Worm (Caenorhabditis elegans) whole organism, young adult: ENCODE data around the gene H34I24.1.
A peak's percentile ranks its signal among the peaks of the same experiment; 100 is the strongest.

Source experiments
- B0019.2 ChIP-seq: fragments of 200-800 bp; sonication (Bioruptor generic); conservative IDR thresholded peaks from 2 replicates; pipeline ENCODE4 v1.3.6; 2022; ENCODE audit warnings: missing genetic modification reagents, missing genetic modification characterization, missing compliant biosample characterization
- B0035.1 ChIP-seq: sonication (generic microtip); optimal IDR thresholded peaks from 2 replicates; lab custom pipeline; 2016; ENCODE audit warnings: missing genetic modification characterization, mild to moderate bottlenecking, missing compliant biosample characterization, missing genotype, missing genetic modification reagents
- B0261.1 ChIP-seq: sonication (generic microtip); optimal IDR thresholded peaks from 2 replicates; lab custom pipeline; 2016; ENCODE audit warnings: mild to moderate bottlenecking, missing genetic modification characterization, moderate library complexity, missing compliant biosample characterization
- C06A6.2 ChIP-seq: fragments of 200-800 bp; sonication (Bioruptor generic); conservative IDR thresholded peaks from 2 replicates; pipeline ENCODE4 v1.3.6; 2022; ENCODE audit warnings: missing genetic modification characterization, missing compliant biosample characterization
- C17E4.6 ChIP-seq: fragments of 200-800 bp; sonication (Bioruptor generic); IDR thresholded peaks from 2 replicates; pipeline ENCODE4 v1.3.6; 2022; ENCODE audit warnings: missing genetic modification reagents, missing genetic modification characterization, missing compliant biosample characterization
- F33H1.4 ChIP-seq: fragments of 200-800 bp; sonication (Bioruptor generic); IDR thresholded peaks from 2 replicates; pipeline ENCODE4 v1.3.6; 2022; ENCODE audit warnings: missing genetic modification reagents, missing genetic modification characterization, missing compliant biosample characterization
- F49E8.2 ChIP-seq: sonication (generic microtip); optimal IDR thresholded peaks from 3 replicates; lab custom pipeline; 2017; ENCODE audit warnings: missing genetic modification characterization, mild to moderate bottlenecking, missing compliant biosample characterization, antibody characterized with exemption, moderate library complexity; ENCODE audit not compliant: insufficient read depth
- F52B5.7 ChIP-seq: sonication (generic microtip); optimal IDR thresholded peaks from 2 replicates; lab custom pipeline; 2016; ENCODE audit warnings: mild to moderate bottlenecking, missing genetic modification characterization, missing compliant biosample characterization
- K11D2.4 ChIP-seq: fragments of 200-800 bp; sonication (Bioruptor generic); IDR thresholded peaks from 2 replicates; pipeline ENCODE4 v1.3.6; 2022; ENCODE audit warnings: missing genetic modification reagents, missing genetic modification characterization, missing compliant biosample characterization
- Y53G8AR.9 ChIP-seq: fragments of 200-800 bp; sonication (Bioruptor generic); conservative IDR thresholded peaks from 2 replicates; pipeline ENCODE4 v1.3.6; 2022; ENCODE audit warnings: missing genetic modification reagents, missing genetic modification characterization, missing compliant biosample characterization
- Y56A3A.18 ChIP-seq: fragments of 200-800 bp; sonication (Bioruptor generic); IDR thresholded peaks from 2 replicates; pipeline ENCODE4 v1.3.6; 2022; ENCODE audit warnings: missing genetic modification reagents, missing genetic modification characterization, missing compliant biosample characterization
- aptf-2 ChIP-seq: fragments of 200-800 bp; sonication (Bioruptor generic); conservative IDR thresholded peaks from 2 replicates; pipeline ENCODE4 v1.3.6; 2022; ENCODE audit warnings: missing genetic modification reagents, missing genetic modification characterization, missing compliant biosample characterization
- athp-1 ChIP-seq: sonication (generic microtip); optimal IDR thresholded peaks from 2 replicates; lab custom pipeline; 2017; ENCODE audit warnings: mild to moderate bottlenecking, missing genetic modification characterization, missing compliant biosample characterization
- bed-1 ChIP-seq: fragments of 200-800 bp; sonication (Bioruptor generic); IDR thresholded peaks from 2 replicates; pipeline ENCODE4 v1.3.6; 2022; ENCODE audit warnings: missing genetic modification reagents, missing genetic modification characterization, missing compliant biosample characterization
- bed-2 ChIP-seq: fragments of 200-800 bp; sonication (Bioruptor generic); IDR thresholded peaks from 2 replicates; pipeline ENCODE4 v1.3.6; 2022; ENCODE audit warnings: missing genetic modification reagents, missing genetic modification characterization, missing compliant biosample characterization
- ceh-27 ChIP-seq: fragments of 200-800 bp; sonication (Bioruptor generic); optimal IDR thresholded peaks from 2 replicates; lab custom pipeline; 2018; ENCODE audit warnings: mild to moderate bottlenecking, missing genetic modification characterization, moderate library complexity, missing compliant biosample characterization
- ceh-40 ChIP-seq: fragments of 200-800 bp; sonication (Bioruptor generic); IDR thresholded peaks from 2 replicates; pipeline ENCODE4 v1.3.6; 2022; ENCODE audit warnings: missing genetic modification characterization, missing compliant biosample characterization
- ceh-79 ChIP-seq: sonication (generic microtip); optimal IDR thresholded peaks from 2 replicates; lab custom pipeline; 2017; ENCODE audit warnings: mild to moderate bottlenecking, missing genetic modification characterization, missing compliant biosample characterization
- ceh-91 ChIP-seq: fragments of 200-800 bp; sonication (Bioruptor generic); IDR thresholded peaks from 2 replicates; pipeline ENCODE4 v1.3.6; 2022; ENCODE audit warnings: missing genetic modification reagents, missing genetic modification characterization, missing compliant biosample characterization
- chd-7 ChIP-seq: sonication (generic microtip); optimal IDR thresholded peaks from 2 replicates; lab custom pipeline; 2016; ENCODE audit warnings: mild to moderate bottlenecking, missing genetic modification characterization, moderate library complexity, missing compliant biosample characterization
- dox-1 ChIP-seq: fragments of 200-800 bp; sonication (Bioruptor generic); IDR thresholded peaks from 2 replicates; pipeline ENCODE4 v1.3.6; 2022; ENCODE audit warnings: missing genetic modification reagents, missing genetic modification characterization, missing compliant biosample characterization
- dpff-1 ChIP-seq: sonication (generic microtip); optimal IDR thresholded peaks from 2 replicates; lab custom pipeline; 2017; ENCODE audit warnings: mild to moderate bottlenecking, missing genetic modification characterization, missing compliant biosample characterization
- egrh-3 ChIP-seq: fragments of 200-800 bp; sonication (Bioruptor generic); IDR thresholded peaks from 2 replicates; pipeline ENCODE4 v1.3.6; 2022; ENCODE audit warnings: missing genetic modification reagents, missing genetic modification characterization, missing compliant biosample characterization
- ekl-4 ChIP-seq: fragments of 200-800 bp; sonication (Bioruptor generic); IDR thresholded peaks from 2 replicates; pipeline ENCODE4 v1.3.6; 2022; ENCODE audit warnings: missing genetic modification reagents, missing genetic modification characterization, missing compliant biosample characterization
- him-1 ChIP-seq: sonication (generic microtip); optimal IDR thresholded peaks from 2 replicates; lab custom pipeline; 2016; ENCODE audit warnings: missing genotype, missing genetic modification reagents, missing genetic modification characterization, missing compliant biosample characterization
- hrde-1 ChIP-seq: sonication (generic microtip); optimal IDR thresholded peaks from 2 replicates; lab custom pipeline; 2016; ENCODE audit warnings: missing genetic modification characterization, mild to moderate bottlenecking, missing compliant biosample characterization, moderate library complexity, missing genotype, missing genetic modification reagents, borderline replicate concordance
- let-526 ChIP-seq: fragments of 200-800 bp; sonication (Bioruptor generic); IDR thresholded peaks from 2 replicates; pipeline ENCODE4 v1.3.6; 2022; ENCODE audit warnings: missing genetic modification reagents, missing genetic modification characterization, missing compliant biosample characterization
- lin-40 ChIP-seq: sonication (generic microtip); optimal IDR thresholded peaks from 2 replicates; lab custom pipeline; 2016; ENCODE audit warnings: missing genetic modification characterization, mild to moderate bottlenecking, missing compliant biosample characterization, missing genotype, missing genetic modification reagents
- lin-54 ChIP-seq: fragments of 200-800 bp; sonication (Bioruptor generic); optimal IDR thresholded peaks from 2 replicates; lab custom pipeline; 2018; ENCODE audit warnings: mild to moderate bottlenecking, missing genetic modification characterization, missing compliant biosample characterization
- lsl-1 ChIP-seq: fragments of 200-800 bp; sonication (Bioruptor generic); optimal IDR thresholded peaks from 2 replicates; lab custom pipeline; 2018; ENCODE audit warnings: mild to moderate bottlenecking, missing genetic modification characterization, moderate library complexity, missing compliant biosample characterization
- lsy-27 ChIP-seq: sonication (generic microtip); optimal IDR thresholded peaks from 2 replicates; lab custom pipeline; 2017; ENCODE audit warnings: missing genetic modification characterization, mild to moderate bottlenecking, missing compliant biosample characterization, antibody characterized with exemption, missing genotype, borderline replicate concordance; ENCODE audit not compliant: insufficient read depth
- madf-10 ChIP-seq: sonication (generic microtip); optimal IDR thresholded peaks from 2 replicates; lab custom pipeline; 2016; ENCODE audit warnings: mild to moderate bottlenecking, missing genetic modification characterization, missing compliant biosample characterization
- madf-3 ChIP-seq: fragments of 200-800 bp; sonication (Bioruptor generic); IDR thresholded peaks from 2 replicates; pipeline ENCODE4 v1.3.6; 2022; ENCODE audit warnings: missing genetic modification reagents, missing genetic modification characterization, missing compliant biosample characterization
- mcd-1 ChIP-seq: fragments of 200-800 bp; sonication (Bioruptor generic); IDR thresholded peaks from 2 replicates; pipeline ENCODE4 v1.3.6; 2022; ENCODE audit warnings: missing genetic modification reagents, missing genetic modification characterization, missing compliant biosample characterization
- mxl-1 ChIP-seq: sonication (generic microtip); optimal IDR thresholded peaks from 2 replicates; lab custom pipeline; 2016; ENCODE audit warnings: missing genetic modification characterization, missing compliant biosample characterization
- nhr-179 ChIP-seq: sonication (generic microtip); optimal IDR thresholded peaks from 2 replicates; lab custom pipeline; 2016; ENCODE audit warnings: mild to moderate bottlenecking, missing genetic modification characterization, missing compliant biosample characterization
- nhr-27 ChIP-seq: fragments of 200-800 bp; sonication (Bioruptor generic); optimal IDR thresholded peaks from 2 replicates; lab custom pipeline; 2018; ENCODE audit warnings: mild to moderate bottlenecking, missing genetic modification characterization, moderate library complexity, missing compliant biosample characterization
- pbrm-1 ChIP-seq: fragments of 200-800 bp; sonication (Bioruptor generic); IDR thresholded peaks from 2 replicates; pipeline ENCODE4 v1.3.6; 2022; ENCODE audit warnings: missing genetic modification reagents, missing genetic modification characterization, missing compliant biosample characterization
- repo-1 ChIP-seq: sonication (generic microtip); optimal IDR thresholded peaks from 2 replicates; lab custom pipeline; 2017; ENCODE audit warnings: mild to moderate bottlenecking, missing genetic modification characterization, missing compliant biosample characterization
- snpc-3.4 ChIP-seq: sonication (generic microtip); optimal IDR thresholded peaks from 2 replicates; lab custom pipeline; 2017; ENCODE audit warnings: missing genetic modification characterization, mild to moderate bottlenecking, missing compliant biosample characterization, antibody characterized with exemption, moderate library complexity, missing genotype, missing genetic modification reagents
- snpc-4 ChIP-seq, 5 experiments: fragments of 150-350 bp in 1 of 5; sonication (generic microtip) in 4 of 5; optimal IDR thresholded peaks; 2 replicates each; lab custom pipeline; 2014 to 2018; ENCODE audit warnings: missing genetic modification characterization in 5 of 5, missing biosample characterization in 3 of 5, antibody characterized with exemption in 2 of 5, mild to moderate bottlenecking in 2 of 5, missing compliant biosample characterization in 2 of 5, missing genotype in 2 of 5, moderate library complexity in 2 of 5, missing genetic modification reagents in 1 of 5
- somi-1 ChIP-seq: fragments of 200-800 bp; sonication (Bioruptor generic); optimal IDR thresholded peaks from 2 replicates; lab custom pipeline; 2018; ENCODE audit warnings: mild to moderate bottlenecking, missing genetic modification characterization, missing compliant biosample characterization
- tbx-9 ChIP-seq: sonication (generic microtip); optimal IDR thresholded peaks from 2 replicates; lab custom pipeline; 2016; ENCODE audit warnings: borderline replicate concordance, missing genetic modification characterization, inconsistent platforms, missing compliant biosample characterization
- unc-130 ChIP-seq: sonication (generic microtip); optimal IDR thresholded peaks from 2 replicates; lab custom pipeline; 2016; ENCODE audit warnings: missing genetic modification reagents, missing genetic modification characterization, missing compliant biosample characterization
- zfh-2 ChIP-seq: fragments of 200-800 bp; sonication (Bioruptor generic); conservative IDR thresholded peaks from 2 replicates; pipeline ENCODE4 v1.3.6; 2022; ENCODE audit warnings: missing genetic modification reagents, missing genetic modification characterization, missing compliant biosample characterization
- ztf-3 ChIP-seq: fragments of 200-800 bp; sonication (Bioruptor generic); optimal IDR thresholded peaks from 2 replicates; lab custom pipeline; 2018; ENCODE audit warnings: mild to moderate bottlenecking, missing genetic modification characterization, missing compliant biosample characterization
- ztf-6 ChIP-seq: fragments of 200-800 bp; sonication (Bioruptor generic); IDR thresholded peaks from 2 replicates; pipeline ENCODE4 v1.3.6; 2022; ENCODE audit warnings: missing genetic modification reagents, missing genetic modification characterization, missing compliant biosample characterization

H34I24.1 gene

ce11 chrIII:2811410-2811809 lies 35.4 kb upstream of the H34I24.1 start (continued):
- no peak for TF ChIP-seq let-526
- TF ChIP-seq madf-10 (tag; lab: Kevin White, UChicago) = no peak
- peak; percentile 84 for TF ChIP-seq him-1
- TF ChIP-seq bed-2 (GFP tag; lab: Robert Waterston, UW) = no peak
- no peak for TF ChIP-seq C06A6.2
- no peak for TF ChIP-seq zfh-2 (GFP tag; lab: Robert Waterston, UW)
- peak; percentile 65 for TF ChIP-seq mcd-1 (GFP tag; lab: Robert Waterston, UW)
- TF ChIP-seq dox-1 = no peak
- TF ChIP-seq B0019.2 (GFP tag; lab: Robert Waterston, UW) = no peak
- TF ChIP-seq bed-1 (GFP tag; lab: Robert Waterston, UW) = no peak
- TF ChIP-seq lin-40 (tag; lab: Kevin White, UChicago) = peak; percentile 19
- no peak for TF ChIP-seq K11D2.4
- 0 out of 2 replicates have a peak, but pooled peaks have one; percentile 17 for TF ChIP-seq ceh-40 (GFP tag; lab: Robert Waterston, UW)
- TF ChIP-seq ceh-91 (GFP tag; lab: Robert Waterston, UW) = 0 out of 2 replicates have a peak, but pooled peaks have one; percentile 31
- TF ChIP-seq aptf-2 (GFP tag; lab: Robert Waterston, UW) = no peak
- TF ChIP-seq dpff-1 = no peak
- peak; percentile 39 for TF ChIP-seq unc-130 (GFP tag; lab: Kevin White, UChicago)
- no peak for TF ChIP-seq tbx-9 (tag; lab: Kevin White, UChicago)
- TF ChIP-seq B0261.1 (tag; lab: Kevin White, UChicago) = peak; percentile 4
- TF ChIP-seq nhr-179 = no peak
- TF ChIP-seq C17E4.6 (GFP tag; lab: Robert Waterston, UW) = 0 out of 2 replicates have a peak, but pooled peaks have one; percentile 26
- peak; percentile 94 for TF ChIP-seq athp-1 (tag; lab: Kevin White, UChicago)
- peak; percentile 82 for TF ChIP-seq chd-7 (tag; lab: Kevin White, UChicago)
- peak; percentile 56 for TF ChIP-seq ekl-4 (GFP tag; lab: Robert Waterston, UW)
- TF ChIP-seq Y53G8AR.9 (GFP tag; lab: Robert Waterston, UW) = 0 out of 2 replicates have a peak, but pooled peaks have one; percentile 42
- peak; percentile 30 for TF ChIP-seq repo-1 (tag; lab: Kevin White, UChicago)
- TF ChIP-seq lsl-1 = peak; percentile 19
- no peak for TF ChIP-seq F33H1.4
- TF ChIP-seq egrh-3 (GFP tag; lab: Robert Waterston, UW) = no peak
- TF ChIP-seq lsy-27 = no peak
- peak; percentile 69 for TF ChIP-seq F49E8.2
- TF ChIP-seq ztf-6 = no peak
- peak; percentile 56; the same call in 1 of the 2 replicates for TF ChIP-seq Y56A3A.18
- TF ChIP-seq somi-1 (GFP tag; lab: Kevin White, UChicago) = no peak
- TF ChIP-seq B0035.1 (tag; lab: Kevin White, UChicago) = no peak
- peak; percentile 49 for TF ChIP-seq nhr-27 (tag; lab: Kevin White, UChicago)
- TF ChIP-seq snpc-3.4 (tag; lab: Kevin White, UChicago) = no peak
- TF ChIP-seq ceh-27 = no peak
- TF ChIP-seq pbrm-1 (GFP tag; lab: Robert Waterston, UW) = peak; percentile 52
- peak; percentile 85 for TF ChIP-seq ceh-79 (tag; lab: Kevin White, UChicago)
- TF ChIP-seq snpc-4 (GFP tag; optimal IDR thresholded peaks at IDR 0.05; lab: Kevin White, UChicago) = no peak
- TF ChIP-seq snpc-4 (tag; optimal IDR thresholded peaks at IDR 0.05; lab: Kevin White, UChicago) = peak in 2 of 4 experiments; percentile 27 to 37
- no peak for TF ChIP-seq madf-3 (GFP tag; lab: Robert Waterston, UW)
- TF ChIP-seq ztf-3 (GFP tag; lab: Kevin White, UChicago) = no peak
- peak; percentile 18 for TF ChIP-seq mxl-1 (tag; lab: Kevin White, UChicago)
- TF ChIP-seq lin-54 (GFP tag; lab: Kevin White, UChicago) = peak; percentile 21
- TF ChIP-seq F52B5.7 = peak; percentile 89
- peak; percentile 94 for TF ChIP-seq hrde-1
